Fruit fly (Drosophila melanogaster) whole organism, embryonic: ENCODE measurements around the gene Cdc23.

Experiments
- CG10431 ChIP-seq: fragments of 200-800 bp; sonication (Bioruptor generic); optimal IDR thresholded peaks from 3 replicates; lab custom pipeline; 2018; ENCODE audit warnings: missing biosample characterization, mild to moderate bottlenecking, missing genetic modification characterization
- CG12299 ChIP-seq: fragments of 200-800 bp; sonication (Bioruptor generic); optimal IDR thresholded peaks from 2 replicates; lab custom pipeline; 2018; ENCODE audit warnings: missing biosample characterization, mild to moderate bottlenecking, missing genetic modification characterization
- CG4282 ChIP-seq: fragments of 200-800 bp; sonication (Bioruptor generic); optimal IDR thresholded peaks from 2 replicates; lab custom pipeline; 2016; ENCODE audit warnings: missing biosample characterization, missing genetic modification characterization
- CG4820 ChIP-seq: fragments of 200-800 bp; sonication (Bioruptor generic); optimal IDR thresholded peaks from 3 replicates; lab custom pipeline; 2016; ENCODE audit warnings: missing biosample characterization, missing genetic modification characterization
- Jarid2 ChIP-seq: fragments of 200-800 bp; sonication (Bioruptor generic); optimal IDR thresholded peaks from 3 replicates; lab custom pipeline; 2017; ENCODE audit warnings: mild to moderate bottlenecking, missing biosample characterization, missing genetic modification reagents, missing genetic modification characterization
- Kr ChIP-seq: fragments of 200-800 bp; sonication (Bioruptor generic); optimal IDR thresholded peaks from 2 replicates; lab custom pipeline; 2017; ENCODE audit warnings: missing biosample characterization, mild to moderate bottlenecking, missing genetic modification characterization
- Rx ChIP-seq: fragments of 200-800 bp; sonication (Bioruptor generic); IDR thresholded peaks from 2 replicates; pipeline ENCODE4 v1.3.6; 2022; ENCODE audit warnings: missing biosample characterization, missing genetic modification characterization
- fd64A ChIP-seq: fragments of 200-800 bp; sonication (Bioruptor generic); optimal IDR thresholded peaks from 3 replicates; lab custom pipeline; 2018; ENCODE audit warnings: missing biosample characterization, mild to moderate bottlenecking, missing genetic modification characterization
- lilli ChIP-seq: fragments of 200-800 bp; sonication (Bioruptor generic); optimal IDR thresholded peaks from 3 replicates; lab custom pipeline; 2016; ENCODE audit warnings: missing biosample characterization, missing genetic modification characterization
- pfk ChIP-seq: fragments of 200-800 bp; sonication (Bioruptor generic); optimal IDR thresholded peaks from 2 replicates; lab custom pipeline; 2018; ENCODE audit warnings: missing biosample characterization, mild to moderate bottlenecking, missing genetic modification characterization, moderate library complexity
- sna ChIP-seq: fragments of 200-800 bp; sonication (Bioruptor generic); IDR thresholded peaks from 2 replicates; pipeline ENCODE4 v1.3.6; 2022; ENCODE audit warnings: missing biosample characterization, missing genetic modification characterization; ENCODE audit not compliant: partially characterized antibody
- trem ChIP-seq: fragments of 200-800 bp; optimal IDR thresholded peaks from 3 replicates; lab custom pipeline; 2019; ENCODE audit warnings: missing biosample characterization, mild to moderate bottlenecking, missing genetic modification characterization, moderate library complexity

- TF ChIP-seq Jarid2 (GFP tag; lab: Kevin White, UChicago) (no peak), CG10431 (GFP tag; lab: Kevin White, UChicago) (no peak), lilli (GFP tag; lab: Kevin White, UChicago) (no peak), Rx (no peak), sna (no peak), CG4282 (no peak), Kr (GFP tag; lab: Kevin White, UChicago) (no peak), fd64A (GFP tag; lab: Kevin White, UChicago) (no peak), trem (tag; lab: Kevin White, UChicago) (no peak), pfk (no peak), CG4820 (GFP tag; lab: Kevin White, UChicago) (no peak), CG12299 (no peak)
These were observed 29.7 kb upstream of the Cdc23 start for dm6 chr2L:20429458-20429857.
